Fruit fly (Drosophila melanogaster): ENCODE measurements around the gene CG31269.

The CG31269 gene

DNA sequence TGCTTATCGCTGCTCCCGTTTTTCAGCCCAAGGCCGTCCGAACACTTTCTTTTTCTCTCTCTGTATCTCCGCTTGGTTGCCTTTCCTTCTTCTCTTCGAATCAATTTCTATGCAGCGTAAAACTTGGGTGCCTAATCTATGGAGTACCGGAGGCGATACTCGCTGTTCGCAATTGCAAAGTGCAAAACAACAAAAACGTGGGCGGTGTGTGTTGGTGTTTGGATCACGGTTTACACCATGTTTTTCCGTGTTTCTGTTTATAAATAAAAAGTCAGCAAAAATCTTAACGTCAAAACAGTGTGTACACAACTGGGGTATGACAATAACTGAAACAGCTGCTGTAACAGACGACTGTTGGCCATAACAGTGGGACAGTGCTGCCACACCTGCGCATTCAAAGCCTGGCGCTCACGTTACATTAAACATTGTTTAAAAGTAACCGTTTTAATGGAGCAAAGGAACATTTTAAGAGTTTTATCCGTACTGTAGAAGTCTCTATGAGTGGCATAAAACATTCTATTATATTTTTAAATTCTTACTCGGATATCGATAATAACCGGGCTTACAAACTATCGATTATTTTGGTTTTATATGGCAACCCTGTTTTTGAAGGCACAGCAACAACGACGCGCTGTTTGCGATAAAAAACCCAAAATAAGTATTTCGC is 22.3 kb downstream of the CG31269 start, which contains the start of the genes m-cup and Det (continued):
- TF ChIP-seq crp (GFP tag; optimal IDR thresholded peaks at IDR 0.05) (peak; percentile 69 to 93), CG5180 (GFP tag; optimal IDR thresholded peaks at IDR 0.05) (no peak), Sry-δ (GFP tag; optimal IDR thresholded peaks at IDR 0.05) (peak; percentile 69), sisA (GFP tag; IDR thresholded peaks at IDR 0.05) (no peak), Sry-β (GFP tag; optimal IDR thresholded peaks at IDR 0.05) (peak; percentile 18), twi (tag; optimal IDR thresholded peaks at IDR 0.05) (no peak), CG42726 (GFP tag; IDR thresholded peaks at IDR 0.05; ENCODE audit: partially characterized antibody) (no peak), Xrp1 (GFP tag; IDR thresholded peaks at IDR 0.05) (no peak), Atf3 (GFP tag; optimal IDR thresholded peaks at IDR 0.05) (no peak), tll (GFP tag; optimal IDR thresholded peaks at IDR 0.05) (peak in 1 of 2 experiments; percentile 70), CG34224 (GFP tag; IDR thresholded peaks at IDR 0.05; ENCODE audit: partially characterized antibody) (peak; percentile 39; the same call in 2 of the 3 replicates), inv (GFP tag; IDR thresholded peaks at IDR 0.05; ENCODE audit: partially characterized antibody) (peak; percentile 56), zfh2 (GFP tag; optimal IDR thresholded peaks at IDR 0.05) (peak; percentile 31), CG4328 (GFP tag; optimal IDR thresholded peaks at IDR 0.05) (peak; percentile 3), MTF-1 (GFP tag; optimal IDR thresholded peaks at IDR 0.05; ENCODE audit: borderline replicate concordance) (no peak), Ravus (GFP tag; IDR thresholded peaks at IDR 0.05) (no peak), zen2 (GFP tag; IDR thresholded peaks at IDR 0.05; ENCODE audit: partially characterized antibody) (peak; percentile 26; the same call in 1 of the 3 replicates), Aef1 (GFP tag; IDR thresholded peaks at IDR 0.05) (peak; percentile 15; the same call in 1 of the 3 replicates), CG6689 (GFP tag; IDR thresholded peaks at IDR 0.05) (no peak), danr (GFP tag; IDR thresholded peaks at IDR 0.05) (no peak), lov (optimal IDR thresholded peaks at IDR 0.05) (no peak), lov (GFP tag; IDR thresholded peaks at IDR 0.05) (no peak), CG8924 (tag; optimal IDR thresholded peaks at IDR 0.05) (peak; percentile 9), fd96Cb (tag; optimal IDR thresholded peaks at IDR 0.05) (no peak), pum (GFP tag; optimal IDR thresholded peaks at IDR 0.05) (peak; percentile 6), BtbVII (GFP tag; optimal IDR thresholded peaks at IDR 0.05) (no peak), sug (tag; optimal IDR thresholded peaks at IDR 0.05) (peak; percentile 20), gsb-n (tag; optimal IDR thresholded peaks at IDR 0.05) (no peak), CG13287 (GFP tag; IDR thresholded peaks at IDR 0.05; ENCODE audit: partially characterized antibody) (peak; percentile 84), sim (GFP tag; IDR thresholded peaks at IDR 0.05) (no peak), Dad (GFP tag; optimal IDR thresholded peaks at IDR 0.05) (no peak), Ets65A (GFP tag) (peak; percentile 6), maf-S (GFP tag; optimal IDR thresholded peaks at IDR 0.05) (no peak), row (GFP tag; IDR thresholded peaks at IDR 0.05) (peak; percentile 51), D19B (GFP tag; optimal IDR thresholded peaks at IDR 0.05) (no peak)

DNA sequence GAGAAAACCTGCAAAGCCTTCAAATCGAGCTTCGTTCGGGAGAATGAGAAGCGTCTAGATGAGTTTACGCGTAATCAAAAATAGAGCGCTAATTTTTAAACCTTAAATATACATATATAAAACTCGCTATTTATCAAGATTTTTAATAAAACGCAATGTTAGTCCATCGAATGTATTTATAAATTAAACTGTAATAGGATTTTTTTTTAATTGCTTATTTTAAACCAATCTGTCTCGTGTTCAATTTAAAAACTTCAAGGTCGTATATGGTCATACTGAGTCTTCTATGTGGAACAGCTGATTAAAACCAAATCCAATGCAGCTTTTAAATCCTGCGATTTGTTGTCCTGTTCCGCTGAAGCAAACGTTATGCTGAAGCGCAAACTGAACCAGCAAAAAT is 23.4 kb downstream of the CG31269 start, which contains the start of gene Smug:
Gene Smug, plus strand, starts transcription at position 301 of the 400 bp plus-strand sequence.
- TF ChIP-seq mirr (GFP tag; optimal IDR thresholded peaks at IDR 0.05) (no peak), E2f2 (GFP tag; IDR thresholded peaks at IDR 0.05) (peak; percentile 16; the same call in 1 of the 2 replicates), nerfin-1 (tag; optimal IDR thresholded peaks at IDR 0.05) (peak; percentile 23), crp (GFP tag; optimal IDR thresholded peaks at IDR 0.05) (peak in 1 of 2 experiments; percentile 59)

Measured in whole organism, embryonic.